Fruit fly (Drosophila melanogaster) whole organism, embryonic: ENCODE data around the gene par-6.

ENCODE experiments used
- ATbp ChIP-seq: fragments of 200-800 bp; sonication (Bioruptor generic); optimal IDR thresholded peaks from 2 replicates; lab custom pipeline; 2017; ENCODE audit warnings: missing biosample characterization, mild to moderate bottlenecking, missing genetic modification characterization, missing genetic modification reagents
- CG11247 ChIP-seq: fragments of 200-800 bp; sonication (Bioruptor generic); IDR thresholded peaks from 2 replicates; pipeline ENCODE4 v1.3.6; 2022; ENCODE audit warnings: missing biosample characterization, missing genetic modification characterization
- CG11398 ChIP-seq: fragments of 200-800 bp; sonication (Bioruptor generic); optimal IDR thresholded peaks from 2 replicates; lab custom pipeline; 2016; ENCODE audit warnings: missing biosample characterization, missing genetic modification characterization
- CG11723 ChIP-seq: fragments of 200-800 bp; sonication (Bioruptor generic); optimal IDR thresholded peaks from 2 replicates; lab custom pipeline; 2017; ENCODE audit warnings: missing biosample characterization, mild to moderate bottlenecking, missing genetic modification characterization
- CG12155 ChIP-seq: fragments of 200-800 bp; sonication (Bioruptor generic); optimal IDR thresholded peaks from 3 replicates; lab custom pipeline; 2016; ENCODE audit warnings: missing biosample characterization, missing genetic modification characterization
- CG12236 ChIP-seq: fragments of 200-800 bp; sonication (Bioruptor generic); optimal IDR thresholded peaks from 2 replicates; lab custom pipeline; 2016; ENCODE audit warnings: missing biosample characterization, missing genetic modification characterization
- CG12391 ChIP-seq: fragments of 200-800 bp; sonication (Bioruptor generic); optimal IDR thresholded peaks from 3 replicates; lab custom pipeline; 2018; ENCODE audit warnings: missing biosample characterization, mild to moderate bottlenecking, missing genetic modification characterization, moderate library complexity
- CG13775 ChIP-seq: fragments of 200-800 bp; sonication (Bioruptor generic); optimal IDR thresholded peaks from 3 replicates; lab custom pipeline; 2017; ENCODE audit warnings: missing biosample characterization, mild to moderate bottlenecking, missing genetic modification characterization
- CG14441 ChIP-seq: fragments of 200-800 bp; sonication (Bioruptor generic); IDR thresholded peaks from 2 replicates; pipeline ENCODE4 v1.3.6; 2022; ENCODE audit warnings: missing biosample characterization, missing genetic modification characterization
- CG2120 ChIP-seq: fragments of 200-800 bp; sonication (Bioruptor generic); optimal IDR thresholded peaks from 3 replicates; lab custom pipeline; 2016; ENCODE audit warnings: missing biosample characterization, missing genetic modification characterization
- CG2678 ChIP-seq: fragments of 200-800 bp; sonication (Bioruptor generic); optimal IDR thresholded peaks from 3 replicates; lab custom pipeline; 2019; ENCODE audit warnings: missing biosample characterization, mild to moderate bottlenecking, missing genetic modification characterization, moderate library complexity
- CG2875 ChIP-seq: fragments of 200-800 bp; sonication (Bioruptor generic); optimal IDR thresholded peaks from 2 replicates; lab custom pipeline; 2017; ENCODE audit warnings: missing biosample characterization, mild to moderate bottlenecking, missing genetic modification characterization, missing genetic modification reagents
- CG3281 ChIP-seq: fragments of 200-800 bp; sonication (Bioruptor generic); optimal IDR thresholded peaks from 3 replicates; lab custom pipeline; 2017; ENCODE audit warnings: missing biosample characterization, mild to moderate bottlenecking, missing genetic modification characterization
- CG33557 ChIP-seq: fragments of 200-800 bp; sonication (Bioruptor generic); optimal IDR thresholded peaks from 2 replicates; lab custom pipeline; 2019; ENCODE audit warnings: missing biosample characterization, mild to moderate bottlenecking, missing genetic modification characterization, moderate library complexity
- CG4730 ChIP-seq: fragments of 200-800 bp; sonication (Bioruptor generic); IDR thresholded peaks from 2 replicates; pipeline ENCODE4 v1.3.6; 2022; ENCODE audit warnings: missing biosample characterization, missing genetic modification characterization
- CG4820 ChIP-seq: fragments of 200-800 bp; sonication (Bioruptor generic); optimal IDR thresholded peaks from 3 replicates; lab custom pipeline; 2016; ENCODE audit warnings: missing biosample characterization, missing genetic modification characterization
- CG7271 ChIP-seq: fragments of 200-800 bp; sonication (Bioruptor generic); optimal IDR thresholded peaks from 2 replicates; lab custom pipeline; 2018; ENCODE audit warnings: missing biosample characterization, mild to moderate bottlenecking, missing genetic modification characterization, moderate library complexity
- CG7357 ChIP-seq: fragments of 200-800 bp; sonication (Bioruptor generic); IDR thresholded peaks from 3 replicates; pipeline ENCODE4 v1.3.6; 2022; ENCODE audit warnings: missing biosample characterization, missing genetic modification characterization
- CG7928 ChIP-seq: fragments of 200-800 bp; sonication (Bioruptor generic); optimal IDR thresholded peaks from 2 replicates; lab custom pipeline; 2017; ENCODE audit warnings: missing biosample characterization, mild to moderate bottlenecking, missing genetic modification characterization
- CG7987 ChIP-seq: fragments of 200-800 bp; sonication (Bioruptor generic); optimal IDR thresholded peaks from 2 replicates; lab custom pipeline; 2018; ENCODE audit warnings: missing biosample characterization, mild to moderate bottlenecking, missing genetic modification characterization, moderate library complexity
- CG8478 ChIP-seq: fragments of >200 bp; optimal IDR thresholded peaks from 2 replicates; lab custom pipeline; 2018
- CG8944 ChIP-seq: fragments of 200-800 bp; sonication (Bioruptor generic); optimal IDR thresholded peaks from 3 replicates; lab custom pipeline; 2016; ENCODE audit warnings: missing biosample characterization, missing genetic modification characterization
- CG9817 ChIP-seq: fragments of 200-800 bp; sonication (Bioruptor generic); optimal IDR thresholded peaks from 2 replicates; lab custom pipeline; 2018; ENCODE audit warnings: missing biosample characterization, mild to moderate bottlenecking, missing genetic modification characterization, moderate library complexity
- CHES-1-like ChIP-seq: fragments of 200-800 bp; sonication (Bioruptor generic); optimal IDR thresholded peaks from 2 replicates; lab custom pipeline; 2016; ENCODE audit warnings: missing biosample characterization, missing genetic modification characterization
- E2f2 ChIP-seq: fragments of 200-800 bp; sonication (Bioruptor generic); IDR thresholded peaks from 2 replicates; pipeline ENCODE4 v1.3.6; 2022; ENCODE audit warnings: missing biosample characterization, missing genetic modification characterization
- Gsc ChIP-seq: fragments of 200-800 bp; sonication (Bioruptor generic); IDR thresholded peaks from 2 replicates; pipeline ENCODE4 v1.3.6; 2022; ENCODE audit warnings: missing biosample characterization, missing genetic modification characterization
- HLH3B ChIP-seq: fragments of 200-800 bp; sonication (Bioruptor generic); IDR thresholded peaks from 2 replicates; pipeline ENCODE4 v1.3.6; 2022; ENCODE audit warnings: missing biosample characterization, missing genetic modification characterization
- HLH4C ChIP-seq: fragments of 200-800 bp; sonication (Bioruptor generic); IDR thresholded peaks from 3 replicates; pipeline ENCODE4 v1.3.6; 2022; ENCODE audit warnings: missing biosample characterization, missing genetic modification characterization; ENCODE audit not compliant: partially characterized antibody
- Nf-YA ChIP-seq: fragments of 200-800 bp; sonication (Bioruptor generic); IDR thresholded peaks from 2 replicates; pipeline ENCODE4 v1.3.6; 2022; ENCODE audit warnings: missing biosample characterization, missing genetic modification characterization
- TFAM ChIP-seq: fragments of 200-800 bp; sonication (Bioruptor generic); optimal IDR thresholded peaks from 2 replicates; lab custom pipeline; 2017; ENCODE audit warnings: missing biosample characterization, missing genetic modification characterization, inconsistent platforms
- Tbp ChIP-seq: fragments of >200 bp; optimal IDR thresholded peaks from 2 replicates; lab custom pipeline; 2018; ENCODE audit warnings: missing biosample characterization, missing genetic modification characterization
- Xrp1 ChIP-seq: fragments of 200-800 bp; sonication (Bioruptor generic); IDR thresholded peaks from 2 replicates; pipeline ENCODE4 v1.3.6; 2022; ENCODE audit warnings: missing biosample characterization, missing genetic modification characterization
- ash1 ChIP-seq: fragments of 200-800 bp; sonication (Bioruptor generic); optimal IDR thresholded peaks from 2 replicates; lab custom pipeline; 2018; ENCODE audit warnings: missing biosample characterization, mild to moderate bottlenecking, missing genetic modification characterization
- bigmax ChIP-seq: fragments of 200-800 bp; sonication (Bioruptor generic); optimal IDR thresholded peaks from 2 replicates; lab custom pipeline; 2018; ENCODE audit warnings: missing biosample characterization, mild to moderate bottlenecking, missing genetic modification characterization
- chinmo ChIP-seq: fragments of 200-800 bp; sonication (Bioruptor generic); IDR thresholded peaks from 4 replicates; pipeline ENCODE4 v1.3.6; 2022; ENCODE audit warnings: missing biosample characterization, missing genetic modification characterization; ENCODE audit not compliant: partially characterized antibody
- croc ChIP-seq: fragments of 200-800 bp; sonication (Bioruptor generic); conservative IDR thresholded peaks from 3 replicates; pipeline ENCODE4 v1.3.6; 2022; ENCODE audit warnings: missing biosample characterization, missing genetic modification characterization
- da ChIP-seq: fragments of 200-800 bp; sonication (Bioruptor generic); optimal IDR thresholded peaks from 2 replicates; lab custom pipeline; 2016; ENCODE audit warnings: missing biosample characterization, missing genetic modification characterization
- dati ChIP-seq: fragments of 200-800 bp; sonication (Bioruptor generic); IDR thresholded peaks from 2 replicates; pipeline ENCODE4 v1.3.6; 2022; ENCODE audit warnings: missing biosample characterization, missing genetic modification characterization
- fd102C ChIP-seq: fragments of 200-800 bp; sonication (Bioruptor generic); optimal IDR thresholded peaks from 2 replicates; lab custom pipeline; 2018; ENCODE audit warnings: missing biosample characterization, mild to moderate bottlenecking, missing genetic modification characterization, moderate library complexity
- fd96Cb ChIP-seq: fragments of 200-800 bp; sonication (Bioruptor generic); optimal IDR thresholded peaks from 2 replicates; lab custom pipeline; 2018; ENCODE audit warnings: missing biosample characterization, mild to moderate bottlenecking, missing genetic modification characterization, moderate library complexity
- gt ChIP-seq: fragments of 200-800 bp; sonication (Bioruptor generic); IDR thresholded peaks from 2 replicates; pipeline ENCODE4 v1.3.6; 2022; ENCODE audit warnings: missing biosample characterization, missing genetic modification characterization
- lola ChIP-seq, 3 experiments: fragments of >200 bp in 2 of 3; fragments of 200-800 bp in 1 of 3; sonication (Bioruptor generic) in 1 of 3; optimal IDR thresholded peaks; 2 replicates each; lab custom pipeline; 2017 to 2019; ENCODE audit warnings: missing biosample characterization in 3 of 3, missing genetic modification characterization in 3 of 3, mild to moderate bottlenecking in 1 of 3, moderate library complexity in 1 of 3
- p53 ChIP-seq: fragments of 200-800 bp; sonication (Bioruptor generic); optimal IDR thresholded peaks from 2 replicates; lab custom pipeline; 2016; ENCODE audit warnings: missing biosample characterization, missing genetic modification characterization
- ranshi ChIP-seq: fragments of 200-800 bp; sonication (Bioruptor generic); IDR thresholded peaks from 2 replicates; pipeline ENCODE4 v1.3.6; 2022; ENCODE audit warnings: missing biosample characterization, missing genetic modification characterization
- rib ChIP-seq: fragments of 200-800 bp; sonication (Bioruptor generic); IDR thresholded peaks from 2 replicates; pipeline ENCODE4 v1.3.6; 2022; ENCODE audit warnings: missing biosample characterization, missing genetic modification characterization
- sqz ChIP-seq: fragments of 200-800 bp; sonication (Bioruptor generic); optimal IDR thresholded peaks from 3 replicates; lab custom pipeline; 2018; ENCODE audit warnings: missing biosample characterization, mild to moderate bottlenecking, missing genetic modification characterization
- tin ChIP-seq: fragments of 200-800 bp; sonication (Bioruptor generic); optimal IDR thresholded peaks from 3 replicates; lab custom pipeline; 2016; ENCODE audit warnings: missing biosample characterization, missing genetic modification characterization
- tll ChIP-seq, 2 experiments: fragments of 200-800 bp in 1 of 2; fragments of >200 bp in 1 of 2; sonication (Bioruptor generic) in 1 of 2; optimal IDR thresholded peaks; 2 replicates each; lab custom pipeline; 2017 to 2019; ENCODE audit warnings: missing biosample characterization in 2 of 2, missing genetic modification characterization in 2 of 2, mild to moderate bottlenecking in 1 of 2, moderate library complexity in 1 of 2
- ttk ChIP-seq: fragments of 200-800 bp; sonication (Bioruptor generic); IDR thresholded peaks from 2 replicates; pipeline ENCODE4 v2.1.2; 2022; ENCODE audit warnings: missing biosample characterization, missing genetic modification characterization
- unpg ChIP-seq: fragments of 200-800 bp; sonication (Bioruptor generic); optimal IDR thresholded peaks from 3 replicates; lab custom pipeline; 2018; ENCODE audit warnings: missing biosample characterization, mild to moderate bottlenecking, missing genetic modification characterization, moderate library complexity
- usp ChIP-seq: fragments of >200 bp; optimal IDR thresholded peaks from 2 replicates; lab custom pipeline; 2017; ENCODE audit warnings: missing biosample characterization, missing genetic modification characterization

Gene par-6

DNA sequence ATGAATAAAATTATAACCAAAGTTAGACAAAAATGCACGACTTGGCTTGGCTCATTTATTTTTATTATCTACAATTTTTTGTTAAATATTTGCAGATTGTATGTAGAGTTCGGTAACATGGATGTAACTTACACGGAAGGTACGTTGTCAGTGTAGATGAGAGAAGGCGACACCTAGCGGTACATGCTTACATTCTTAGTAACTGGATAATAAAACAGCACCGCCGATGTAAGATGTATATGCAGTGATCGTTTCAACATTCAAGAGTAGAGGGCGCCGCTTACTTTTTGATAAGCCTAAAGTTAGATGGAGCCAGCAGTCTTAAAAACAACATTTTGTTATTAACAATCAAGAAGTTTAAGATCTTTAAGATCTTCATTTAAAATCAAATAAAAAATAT, 48.5 kb downstream of the par-6 start (continued):
- TF ChIP-seq CG9817 (tag; lab: Kevin White, UChicago) (peak; percentile 62), rib (GFP tag; lab: Robert Waterston, UW) (no peak), p53 (GFP tag; lab: Kevin White, UChicago) (peak; percentile 45), HLH3B (GFP tag; lab: Robert Waterston, UW) (no peak), CG7271 (tag; lab: Kevin White, UChicago) (no peak), ranshi (no peak; the same call in 1 of the 2 replicates), E2f2 (GFP tag; lab: Robert Waterston, UW) (no peak), chinmo (GFP tag; lab: Robert Waterston, UW) (0 out of 4 replicates have a peak, but pooled peaks have one; percentile 63), CG7987 (GFP tag; lab: Kevin White, UChicago) (no peak), ash1 (GFP tag; lab: Kevin White, UChicago) (no peak), CG12236 (GFP tag; lab: Kevin White, UChicago) (no peak), ttk (GFP tag; lab: Robert Waterston, UW) (no peak), lola (GFP tag; optimal IDR thresholded peaks at IDR 0.05; lab: Kevin White, UChicago) (peak in 1 of 3 experiments; percentile 17), usp (no peak), dati (no peak), CG12155 (no peak), tll (GFP tag; optimal IDR thresholded peaks at IDR 0.05; lab: Kevin White, UChicago) (no peak), CG3281 (GFP tag; lab: Kevin White, UChicago) (no peak), Nf-YA (no peak), CG12391 (tag; lab: Kevin White, UChicago) (peak; percentile 30), CG2875 (GFP tag; lab: Kevin White, UChicago) (no peak), CG2678 (tag; lab: Kevin White, UChicago) (no peak), tin (GFP tag; lab: Kevin White, UChicago) (peak; percentile 54), CG4730 (GFP tag; lab: Robert Waterston, UW) (0 out of 2 replicates have a peak, but pooled peaks have one; percentile 13), Gsc (GFP tag; lab: Robert Waterston, UW) (no peak), CG11398 (GFP tag; lab: Kevin White, UChicago) (no peak), CG7928 (GFP tag; lab: Kevin White, UChicago) (no peak), CG33557 (GFP tag; lab: Kevin White, UChicago) (no peak), CG7357 (no peak; the same call in 2 of the 3 replicates), HLH4C (GFP tag; lab: Robert Waterston, UW) (no peak), CG11723 (GFP tag; lab: Kevin White, UChicago) (no peak), gt (GFP tag; lab: Robert Waterston, UW) (no peak), ATbp (GFP tag; lab: Kevin White, UChicago) (no peak), fd96Cb (tag; lab: Kevin White, UChicago) (no peak), CG13775 (GFP tag; lab: Kevin White, UChicago) (no peak), fd102C (GFP tag; lab: Kevin White, UChicago) (no peak), Tbp (no peak), da (GFP tag; lab: Kevin White, UChicago) (no peak), CG2120 (GFP tag; lab: Kevin White, UChicago) (peak; percentile 63), CG4820 (GFP tag; lab: Kevin White, UChicago) (peak; percentile 22), CHES-1-like (GFP tag; lab: Kevin White, UChicago) (peak; percentile 25), CG11247 (peak; percentile 59), CG14441 (GFP tag; lab: Robert Waterston, UW) (0 out of 2 replicates have a peak, but pooled peaks have one; percentile 21), croc (peak; percentile 13; the same call in 1 of the 3 replicates), unpg (GFP tag; lab: Kevin White, UChicago) (peak; percentile 13), CG8478 (lab: Kevin White, UChicago) (peak; percentile 79), sqz (GFP tag; lab: Kevin White, UChicago) (no peak), TFAM (GFP tag; lab: Kevin White, UChicago) (no peak), Xrp1 (GFP tag; lab: Robert Waterston, UW) (no peak), bigmax (GFP tag; lab: Kevin White, UChicago) (no peak), CG8944 (peak; percentile 66)
